Worm (Caenorhabditis elegans) whole organism, L2 larva: ENCODE results near the gene F15H10.5.

Experiments used
- C34F6.9 ChIP-seq: fragments of 150-350 bp; optimal IDR thresholded peaks from 2 replicates; lab custom pipeline; 2014; ENCODE audit warnings: missing biosample characterization, missing genetic modification characterization
- F13H6.1 ChIP-seq: sonication (generic microtip); optimal IDR thresholded peaks from 2 replicates; lab custom pipeline; 2016; ENCODE audit warnings: missing genetic modification characterization, missing compliant biosample characterization
- Y55F3AM.14 ChIP-seq: fragments of 200-800 bp; sonication (Bioruptor generic); optimal IDR thresholded peaks from 2 replicates; lab custom pipeline; 2018; ENCODE audit warnings: mild to moderate bottlenecking, missing genetic modification characterization, missing compliant biosample characterization
- alr-1 ChIP-seq: fragments of 150-350 bp; optimal IDR thresholded peaks from 2 replicates; lab custom pipeline; 2014; ENCODE audit warnings: missing biosample characterization, missing genetic modification characterization
- ama-1 ChIP-seq: fragments of 150-350 bp; optimal IDR thresholded peaks from 2 replicates; lab custom pipeline; 2018; ENCODE audit warnings: inconsistent platforms
- blmp-1 ChIP-seq: sonication (generic microtip); optimal IDR thresholded peaks from 2 replicates; lab custom pipeline; 2017; ENCODE audit warnings: missing genetic modification characterization, mild to moderate bottlenecking, missing compliant biosample characterization, antibody characterized with exemption, moderate library complexity; ENCODE audit not compliant: insufficient read depth
- ceh-82 ChIP-seq: fragments of 150-350 bp; optimal IDR thresholded peaks from 2 replicates; lab custom pipeline; 2014; ENCODE audit warnings: missing biosample characterization, missing genetic modification characterization
- crh-2 ChIP-seq: sonication (generic microtip); optimal IDR thresholded peaks from 2 replicates; lab custom pipeline; 2017; ENCODE audit warnings: missing biosample characterization, missing genetic modification characterization
- dmd-4 ChIP-seq: sonication (generic microtip); optimal IDR thresholded peaks from 2 replicates; lab custom pipeline; 2017; ENCODE audit warnings: missing biosample characterization, missing genetic modification characterization
- egl-27 ChIP-seq: sonication (generic microtip); optimal IDR thresholded peaks from 3 replicates; lab custom pipeline; 2017; ENCODE audit warnings: missing biosample characterization, missing genetic modification reagents, missing genetic modification characterization
- elt-1 ChIP-seq: fragments of 150-350 bp; optimal IDR thresholded peaks from 2 replicates; lab custom pipeline; 2014; ENCODE audit warnings: missing biosample characterization, missing genetic modification characterization
- fos-1 ChIP-seq: fragments of 150-350 bp; optimal IDR thresholded peaks from 2 replicates; lab custom pipeline; 2014; ENCODE audit warnings: missing biosample characterization, missing genetic modification characterization
- gmeb-1 ChIP-seq: fragments of 150-350 bp; optimal IDR thresholded peaks from 2 replicates; lab custom pipeline; 2014; ENCODE audit warnings: missing biosample characterization, missing genetic modification characterization
- lsy-2 ChIP-seq, 2 experiments: fragments of 150-350 bp in 1 of 2; sonication (generic microtip) in 1 of 2; optimal IDR thresholded peaks; 2 replicates each; lab custom pipeline; 2014 to 2017; ENCODE audit warnings: missing biosample characterization in 2 of 2, missing genetic modification characterization in 2 of 2
- mab-5 ChIP-seq: fragments of 150-350 bp; optimal IDR thresholded peaks from 2 replicates; lab custom pipeline; 2014; ENCODE audit warnings: missing biosample characterization, missing genetic modification characterization
- mbf-1 ChIP-seq: sonication (generic microtip); optimal IDR thresholded peaks from 2 replicates; lab custom pipeline; 2017; ENCODE audit warnings: missing biosample characterization, missing genetic modification characterization
- mdl-1 ChIP-seq, 2 experiments: fragments of 150-350 bp in 1 of 2; sonication (generic microtip) in 1 of 2; optimal IDR thresholded peaks; 2 replicates each; lab custom pipeline; 2017; ENCODE audit warnings: missing biosample characterization in 2 of 2, missing genetic modification characterization in 2 of 2
- nhr-10 ChIP-seq: sonication (generic microtip); optimal IDR thresholded peaks from 2 replicates; lab custom pipeline; 2017; ENCODE audit warnings: missing biosample characterization, missing genetic modification characterization
- nhr-11 ChIP-seq: fragments of 150-350 bp; optimal IDR thresholded peaks from 2 replicates; lab custom pipeline; 2014; ENCODE audit warnings: missing biosample characterization, missing genetic modification characterization
- nhr-12 ChIP-seq: fragments of 150-350 bp; optimal IDR thresholded peaks from 2 replicates; lab custom pipeline; 2014; ENCODE audit warnings: missing biosample characterization, missing genetic modification characterization
- nhr-129 ChIP-seq: fragments of 150-350 bp; optimal IDR thresholded peaks from 2 replicates; lab custom pipeline; 2014; ENCODE audit warnings: missing biosample characterization, missing genetic modification characterization
- nhr-21 ChIP-seq: fragments of 150-350 bp; optimal IDR thresholded peaks from 2 replicates; lab custom pipeline; 2014; ENCODE audit warnings: missing biosample characterization, missing genetic modification characterization
- nhr-237 ChIP-seq: fragments of 150-350 bp; optimal IDR thresholded peaks from 2 replicates; lab custom pipeline; 2014; ENCODE audit warnings: missing biosample characterization, missing genetic modification characterization
- nhr-25 ChIP-seq: fragments of 150-350 bp; sonication (generic microtip); optimal IDR thresholded peaks from 3 replicates; lab custom pipeline; 2014; ENCODE audit warnings: missing biosample characterization, missing genetic modification characterization
- nhr-6 ChIP-seq: fragments of 150-350 bp; optimal IDR thresholded peaks from 2 replicates; lab custom pipeline; 2014; ENCODE audit warnings: missing biosample characterization, missing genetic modification characterization
- nhr-77 ChIP-seq: fragments of 150-350 bp; optimal IDR thresholded peaks from 2 replicates; lab custom pipeline; 2014; ENCODE audit warnings: missing biosample characterization, missing genetic modification characterization
- peb-1 ChIP-seq: fragments of 150-350 bp; optimal IDR thresholded peaks from 2 replicates; lab custom pipeline; 2014; ENCODE audit warnings: missing biosample characterization, missing genetic modification characterization
- sem-4 ChIP-seq: fragments of 150-350 bp; optimal IDR thresholded peaks from 2 replicates; lab custom pipeline; 2014; ENCODE audit warnings: missing biosample characterization, missing genetic modification reagents, missing genetic modification characterization
- skn-1 ChIP-seq: sonication (generic microtip); optimal IDR thresholded peaks from 2 replicates; lab custom pipeline; 2017; ENCODE audit warnings: missing biosample characterization, missing genetic modification characterization
- sma-3 ChIP-seq: sonication (generic microtip); optimal IDR thresholded peaks from 2 replicates; lab custom pipeline; 2016; ENCODE audit warnings: missing genetic modification reagents, missing genetic modification characterization, missing compliant biosample characterization
- sma-9 ChIP-seq, 2 experiments: fragments of 150-350 bp in 1 of 2; sonication (generic microtip) in 1 of 2; optimal IDR thresholded peaks; 2 replicates each; lab custom pipeline; 2014 to 2016; ENCODE audit warnings: missing genetic modification characterization in 2 of 2, mild to moderate bottlenecking in 1 of 2, missing biosample characterization in 1 of 2, missing compliant biosample characterization in 1 of 2, missing genetic modification reagents in 1 of 2, moderate library complexity in 1 of 2
- snpc-4 ChIP-seq: fragments of 150-350 bp; optimal IDR thresholded peaks from 2 replicates; lab custom pipeline; 2014; ENCODE audit warnings: missing biosample characterization, missing genetic modification characterization
- unc-39 ChIP-seq: fragments of 150-350 bp; optimal IDR thresholded peaks from 2 replicates; lab custom pipeline; 2014; ENCODE audit warnings: missing biosample characterization, missing genetic modification characterization
- unc-55 ChIP-seq: fragments of 150-350 bp; sonication (generic microtip); optimal IDR thresholded peaks from 3 replicates; lab custom pipeline; 2014; ENCODE audit warnings: missing biosample characterization, missing genetic modification reagents, missing genetic modification characterization
- unc-62 ChIP-seq: fragments of 150-350 bp; optimal IDR thresholded peaks from 2 replicates; lab custom pipeline; 2014; ENCODE audit warnings: missing biosample characterization, missing genetic modification reagents, missing genetic modification characterization
- zag-1 ChIP-seq: fragments of 150-350 bp; optimal IDR thresholded peaks from 2 replicates; lab custom pipeline; 2014; ENCODE audit warnings: missing biosample characterization, missing genetic modification characterization
- ztf-1 ChIP-seq: fragments of 200-800 bp; sonication (Bioruptor generic); conservative IDR thresholded peaks from 2 replicates; pipeline ENCODE4 v1.3.6; 2022; ENCODE audit warnings: missing genetic modification characterization, missing compliant biosample characterization
- ztf-4 ChIP-seq: fragments of 150-350 bp; optimal IDR thresholded peaks from 2 replicates; lab custom pipeline; 2014; ENCODE audit warnings: missing biosample characterization, missing genetic modification characterization

F15H10.5 gene

DNA sequence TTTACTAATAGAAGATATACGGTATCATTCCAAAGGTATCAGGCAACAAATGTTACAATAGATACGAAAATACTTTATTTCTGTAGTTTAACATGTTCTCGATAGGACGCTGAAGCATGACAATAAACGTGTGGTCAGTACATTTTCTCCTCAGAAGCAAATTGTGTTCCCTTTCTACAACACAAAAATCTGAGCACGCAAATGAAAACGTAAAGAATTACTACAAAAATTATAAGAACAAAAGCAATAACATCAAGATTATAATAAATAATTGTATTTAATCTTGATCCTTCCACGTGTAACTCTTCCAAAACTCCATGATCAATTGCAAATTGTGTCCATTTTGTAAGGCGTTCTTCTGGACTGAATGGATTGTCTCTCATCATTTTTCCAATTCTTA lies 39.1 kb downstream of the F15H10.5 start:
- TF ChIP-seq sma-9 (GFP tag; optimal IDR thresholded peaks at IDR 0.05; lab: Kevin White, UChicago) = no peak
- no peak for TF ChIP-seq sma-9 (tag; optimal IDR thresholded peaks at IDR 0.05; lab: Kevin White, UChicago)
- TF ChIP-seq gmeb-1 (tag; lab: Kevin White, UChicago) = no peak
- TF ChIP-seq elt-1 (tag; lab: Kevin White, UChicago) = no peak
- no peak for TF ChIP-seq nhr-129 (tag; lab: Kevin White, UChicago)
- TF ChIP-seq unc-62 (GFP tag; lab: Kevin White, UChicago) = no peak
- no peak for TF ChIP-seq nhr-12
- no peak for TF ChIP-seq C34F6.9 (tag; lab: Kevin White, UChicago)
- TF ChIP-seq nhr-6 = no peak
- TF ChIP-seq nhr-77 (tag; lab: Kevin White, UChicago) = no peak
- TF ChIP-seq sma-3 = no peak
- no peak for TF ChIP-seq Y55F3AM.14
- TF ChIP-seq nhr-237 (tag; lab: Kevin White, UChicago) = no peak
- TF ChIP-seq mdl-1 (tag; optimal IDR thresholded peaks at IDR 0.05; lab: Kevin White, UChicago) = no peak
- no peak for TF ChIP-seq snpc-4 (tag; lab: Kevin White, UChicago)
- no peak for TF ChIP-seq crh-2 (tag; lab: Kevin White, UChicago)

- TF ChIP-seq nhr-11 (tag; lab: Kevin White, UChicago) = no peak
- no peak for TF ChIP-seq Y55F3AM.14
- no peak for TF ChIP-seq mab-5 (tag; lab: Kevin White, UChicago)
- no peak for TF ChIP-seq zag-1 (tag; lab: Kevin White, UChicago)
- no peak for TF ChIP-seq sma-9 (GFP tag; optimal IDR thresholded peaks at IDR 0.05; lab: Kevin White, UChicago)
- TF ChIP-seq sma-9 (tag; optimal IDR thresholded peaks at IDR 0.05; lab: Kevin White, UChicago) = no peak
- TF ChIP-seq unc-62 (GFP tag; lab: Kevin White, UChicago) = no peak
- no peak for TF ChIP-seq blmp-1 (tag; lab: Kevin White, UChicago)
- no peak for TF ChIP-seq ceh-82 (tag; lab: Kevin White, UChicago)
- no peak for TF ChIP-seq nhr-6
- TF ChIP-seq egl-27 (tag; lab: Kevin White, UChicago) = no peak
- no peak for TF ChIP-seq sem-4 (tag; lab: Kevin White, UChicago)
- TF ChIP-seq mdl-1 (tag; optimal IDR thresholded peaks at IDR 0.05; lab: Kevin White, UChicago) = no peak
- no peak for TF ChIP-seq skn-1
- no peak for TF ChIP-seq mbf-1 (tag; lab: Kevin White, UChicago)
- no peak for TF ChIP-seq nhr-129 (tag; lab: Kevin White, UChicago)
- no peak for TF ChIP-seq unc-55
- no peak for TF ChIP-seq peb-1 (tag; lab: Kevin White, UChicago)
- TF ChIP-seq dmd-4 = no peak
- no peak for TF ChIP-seq C34F6.9 (tag; lab: Kevin White, UChicago)
These were observed 39.6 kb downstream of the F15H10.5 start, which contains the start of gene AC3.12 for ce11 chrV:10379293-10379692. TSS of gene AC3.12 (minus strand) at chrV:10379393.

- TF ChIP-seq Y55F3AM.14 (no peak), fos-1 (tag; lab: Kevin White, UChicago) (peak; percentile 60)
These were observed 46.9 kb downstream of the F15H10.5 start, which contains the start of gene ugt-49 for ce11 chrV:10371951-10372350. TSS of gene ugt-49 (plus strand) at chrV:10372321.

DNA sequence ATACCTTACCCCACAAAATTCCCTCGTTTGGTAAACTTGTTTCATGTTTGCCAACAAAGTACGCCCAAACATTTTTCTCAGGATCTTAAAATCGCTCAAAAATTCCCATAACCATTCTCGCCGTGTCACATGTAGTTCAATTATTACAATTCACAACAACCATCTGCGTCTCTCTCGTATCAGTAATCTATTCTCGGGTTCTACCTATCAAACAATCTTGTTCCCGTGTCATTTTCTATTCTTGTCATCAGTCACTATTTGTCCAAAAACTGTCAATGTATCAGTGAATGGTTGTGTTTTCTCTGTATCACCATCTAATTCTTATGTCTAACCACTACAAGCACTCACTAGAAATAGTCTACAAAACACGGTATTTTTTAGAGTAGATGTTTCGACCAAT lies 47.7 kb downstream of the F15H10.5 start:
- peak; percentile 22 for TF ChIP-seq nhr-25
- TF ChIP-seq sma-3 = peak; percentile 61
- TF ChIP-seq nhr-11 (tag; lab: Kevin White, UChicago) = no peak
- peak; percentile 68 for TF ChIP-seq sma-9 (GFP tag; optimal IDR thresholded peaks at IDR 0.05; lab: Kevin White, UChicago)
- TF ChIP-seq sma-9 (tag; optimal IDR thresholded peaks at IDR 0.05; lab: Kevin White, UChicago) = no peak
- peak; percentile 45 for TF ChIP-seq crh-2 (tag; lab: Kevin White, UChicago)
- no peak for TF ChIP-seq lsy-2 (tag; optimal IDR thresholded peaks at IDR 0.05; lab: Kevin White, UChicago)
- peak; percentile 76 for TF ChIP-seq fos-1 (tag; lab: Kevin White, UChicago)
- TF ChIP-seq gmeb-1 (tag; lab: Kevin White, UChicago) = peak; percentile 64
- peak; percentile 11 for TF ChIP-seq nhr-129 (tag; lab: Kevin White, UChicago)
- TF ChIP-seq nhr-10 (tag; lab: Kevin White, UChicago) = no peak
- no peak for TF ChIP-seq F13H6.1

DNA sequence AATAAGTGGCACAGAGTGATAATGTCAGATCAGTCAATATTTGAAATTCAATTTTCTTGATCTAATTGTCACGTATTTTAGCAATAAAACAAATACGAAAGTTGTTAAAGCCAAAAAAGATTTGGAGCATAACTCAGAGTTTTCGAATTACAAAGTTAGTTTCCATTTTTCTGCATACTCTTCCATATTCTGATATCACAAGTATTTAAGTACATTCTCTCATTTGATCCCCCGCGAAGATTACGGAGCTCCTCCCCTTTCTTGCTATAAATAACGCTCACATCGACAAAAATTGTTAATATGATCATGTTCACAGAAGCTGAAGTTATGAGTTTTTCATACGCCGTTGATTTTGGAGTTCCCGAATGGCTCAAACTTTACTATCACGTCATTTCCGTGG lies 50.6 kb downstream of the F15H10.5 start, which contains the start of gene sri-20:
Gene sri-20 (plus strand): TSS at position 301 of the 400 bp plus-strand sequence.
- TF ChIP-seq ama-1 (lab: Kevin White, UChicago) = no peak
- no peak for TF ChIP-seq peb-1 (tag; lab: Kevin White, UChicago)
- TF ChIP-seq nhr-6 = no peak
- no peak for TF ChIP-seq blmp-1 (tag; lab: Kevin White, UChicago)
- TF ChIP-seq mbf-1 (tag; lab: Kevin White, UChicago) = no peak
- TF ChIP-seq elt-1 (tag; lab: Kevin White, UChicago) = no peak
- no peak for TF ChIP-seq unc-39
- TF ChIP-seq gmeb-1 (tag; lab: Kevin White, UChicago) = no peak
- TF ChIP-seq zag-1 (tag; lab: Kevin White, UChicago) = no peak
- TF ChIP-seq alr-1 (tag; lab: Kevin White, UChicago) = no peak
- TF ChIP-seq nhr-21 (tag; lab: Kevin White, UChicago) = no peak
- TF ChIP-seq unc-62 (GFP tag; lab: Kevin White, UChicago) = no peak
- no peak for TF ChIP-seq ztf-1
- TF ChIP-seq egl-27 (tag; lab: Kevin White, UChicago) = no peak
- no peak for TF ChIP-seq lsy-2 (tag; optimal IDR thresholded peaks at IDR 0.05; lab: Kevin White, UChicago)
- no peak for TF ChIP-seq nhr-129 (tag; lab: Kevin White, UChicago)
- no peak for TF ChIP-seq sma-9 (GFP tag; optimal IDR thresholded peaks at IDR 0.05; lab: Kevin White, UChicago)
- no peak for TF ChIP-seq sma-9 (tag; optimal IDR thresholded peaks at IDR 0.05; lab: Kevin White, UChicago)
- no peak for TF ChIP-seq ztf-4
- TF ChIP-seq F13H6.1 = no peak
